Fruit fly (Drosophila melanogaster): ENCODE measurements around the gene ttk.

Gene ttk

DNA sequence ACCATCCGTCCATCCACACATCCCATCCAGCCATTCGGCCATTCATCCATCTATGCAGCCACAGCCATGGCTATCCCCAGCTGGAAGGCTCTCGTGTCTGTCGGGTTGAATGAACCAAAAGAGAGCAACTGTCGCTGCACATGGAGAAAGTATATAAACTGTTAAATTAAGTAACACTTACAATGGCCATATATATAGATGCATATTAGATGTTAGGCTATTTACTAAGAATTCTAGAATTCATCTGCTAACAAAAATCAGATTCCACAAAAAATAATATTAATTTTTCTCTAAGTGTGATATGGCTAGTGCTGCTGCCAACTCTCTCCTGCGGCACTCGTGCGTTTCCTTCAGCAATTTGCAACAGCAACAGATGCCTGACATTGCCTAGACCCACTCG is 13.5 kb upstream of the ttk start (continued):
- TF ChIP-seq Fer3 (tag; optimal IDR thresholded peaks at IDR 0.05) (no peak), dimm (GFP tag; IDR thresholded peaks at IDR 0.05) (no peak), Gsc (GFP tag; IDR thresholded peaks at IDR 0.05) (no peak), CG4424 (GFP tag; optimal IDR thresholded peaks at IDR 0.05) (no peak), CG2202 (tag; optimal IDR thresholded peaks at IDR 0.05) (no peak), bsh (GFP tag; optimal IDR thresholded peaks at IDR 0.05) (peak in 1 of 2 experiments; percentile 68), CG4707 (GFP tag; optimal IDR thresholded peaks at IDR 0.05) (no peak), Myb (GFP tag; optimal IDR thresholded peaks at IDR 0.05) (no peak), stwl (tag; optimal IDR thresholded peaks at IDR 0.05) (no peak), chn (GFP tag; optimal IDR thresholded peaks at IDR 0.05) (no peak), CG12219 (GFP tag; optimal IDR thresholded peaks at IDR 0.05) (no peak), CG15011 (GFP tag; optimal IDR thresholded peaks at IDR 0.05) (no peak), cwo (GFP tag; optimal IDR thresholded peaks at IDR 0.05) (no peak), crc (GFP tag; optimal IDR thresholded peaks at IDR 0.05) (no peak), CG7271 (tag; optimal IDR thresholded peaks at IDR 0.05) (no peak), disco-r (GFP tag; optimal IDR thresholded peaks at IDR 0.05) (no peak), CG4730 (GFP tag; IDR thresholded peaks at IDR 0.05) (no peak), br (optimal IDR thresholded peaks at IDR 0.05) (no peak), CG8924 (tag; optimal IDR thresholded peaks at IDR 0.05) (no peak), jing (GFP tag; optimal IDR thresholded peaks at IDR 0.05) (no peak), toy (GFP tag; IDR thresholded peaks at IDR 0.05) (no peak), nerfin-1 (tag; optimal IDR thresholded peaks at IDR 0.05) (no peak), CG6654 (GFP tag; optimal IDR thresholded peaks at IDR 0.05) (no peak), lov (optimal IDR thresholded peaks at IDR 0.05) (no peak), lov (GFP tag; IDR thresholded peaks at IDR 0.05) (no peak), gcm (GFP tag; optimal IDR thresholded peaks at IDR 0.05) (no peak), CG10565 (GFP tag; optimal IDR thresholded peaks at IDR 0.05) (no peak), Dll (GFP tag; IDR thresholded peaks at IDR 0.05; ENCODE audit: partially characterized antibody) (no peak), Usf (GFP tag; optimal IDR thresholded peaks at IDR 0.05) (no peak), Dip2 (GFP tag; IDR thresholded peaks at IDR 0.05) (no peak), CG34376 (GFP tag; optimal IDR thresholded peaks at IDR 0.05) (no peak), CG11560 (tag; IDR thresholded peaks at IDR 0.05) (no peak), Drgx (GFP tag; IDR thresholded peaks at IDR 0.05) (peak; percentile 73), cad (GFP tag; optimal IDR thresholded peaks at IDR 0.05) (no peak), CG2712 (tag; optimal IDR thresholded peaks at IDR 0.05) (peak; percentile 3), CG10147 (GFP tag; optimal IDR thresholded peaks at IDR 0.05) (no peak), emc (GFP tag; optimal IDR thresholded peaks at IDR 0.05) (no peak), CG16813 (GFP tag; IDR thresholded peaks at IDR 0.05; ENCODE audit: partially characterized antibody) (0 out of 3 replicates have a peak, but pooled peaks have one; percentile 2), wdn (GFP tag; IDR thresholded peaks at IDR 0.05) (no peak), CG7556 (GFP tag; optimal IDR thresholded peaks at IDR 0.05) (no peak), nom (GFP tag; optimal IDR thresholded peaks at IDR 0.05) (no peak), CG1792 (GFP tag; optimal IDR thresholded peaks at IDR 0.05) (no peak), odd (GFP tag; optimal IDR thresholded peaks at IDR 0.05) (no peak)

DNA sequence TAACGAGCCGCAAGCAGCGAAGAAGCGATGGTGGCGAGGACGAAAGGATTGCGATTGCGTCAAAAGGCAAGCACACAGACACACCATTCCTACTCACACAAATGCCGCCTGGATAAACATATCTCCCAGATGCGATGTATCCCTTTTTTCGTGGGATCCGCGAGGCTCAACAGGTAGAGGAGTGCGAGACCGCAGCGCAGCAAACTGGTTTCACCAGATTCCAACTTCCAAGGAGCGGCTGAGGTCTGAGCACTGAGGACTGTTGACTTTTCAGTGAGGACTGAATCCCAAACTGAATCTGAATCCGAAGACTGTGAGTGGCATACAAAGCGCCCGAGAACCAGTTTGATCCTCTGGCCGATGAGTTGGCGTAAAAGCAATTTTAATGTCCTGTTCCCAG is 11.7 kb upstream of the ttk start:
- TF ChIP-seq CG9932 (GFP tag; IDR thresholded peaks at IDR 0.05) (no peak), esg (GFP tag; conservative IDR thresholded peaks at IDR 0.05) (no peak), Xbp1 (GFP tag; optimal IDR thresholded peaks at IDR 0.05) (no peak), Bgb (GFP tag; IDR thresholded peaks at IDR 0.05; ENCODE audit: partially characterized antibody) (no peak), yki (optimal IDR thresholded peaks at IDR 0.05) (no peak), zen (tag; optimal IDR thresholded peaks at IDR 0.05) (no peak), CG11398 (GFP tag; optimal IDR thresholded peaks at IDR 0.05) (no peak), CG2712 (tag; optimal IDR thresholded peaks at IDR 0.05) (no peak), nom (GFP tag; optimal IDR thresholded peaks at IDR 0.05) (peak; percentile 41), Mad (GFP tag; optimal IDR thresholded peaks at IDR 0.05) (no peak), Myb (GFP tag; optimal IDR thresholded peaks at IDR 0.05) (no peak), dysf (GFP tag; IDR thresholded peaks at IDR 0.05) (no peak), CG12942 (GFP tag; optimal IDR thresholded peaks at IDR 0.05) (no peak), D (optimal IDR thresholded peaks at IDR 0.05) (no peak), D (GFP tag; optimal IDR thresholded peaks at IDR 0.05) (no peak), CG11093 (GFP tag; IDR thresholded peaks at IDR 0.05) (no peak)

Data from whole organism, embryonic.